Worm (Caenorhabditis elegans): ENCODE data around the gene aip-1.

Gene aip-1

DNA sequence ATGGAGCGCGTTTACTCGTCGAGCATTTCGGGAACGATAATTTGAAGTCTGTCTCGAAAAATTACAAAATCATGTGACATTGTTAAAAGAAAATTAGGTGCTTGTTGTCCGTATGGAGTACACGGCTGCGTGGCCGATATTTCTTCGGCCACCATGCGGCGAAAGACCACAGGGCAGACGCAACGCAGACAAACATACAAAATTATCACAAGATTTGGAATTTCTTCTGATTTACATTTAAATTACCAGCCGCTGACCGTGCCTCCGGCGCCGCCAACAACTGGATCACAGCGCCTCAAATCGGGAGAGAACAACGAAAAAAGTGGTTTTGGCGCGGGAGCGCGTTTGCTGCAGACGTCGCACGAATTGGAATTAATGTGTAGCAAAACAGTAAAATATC is 43.0 kb downstream of the aip-1 start (continued):
- peak; percentile 85 for TF ChIP-seq tlf-1 (GFP tag; optimal IDR thresholded peaks at IDR 0.05)
- TF ChIP-seq cebp-1 (GFP tag; IDR thresholded peaks at IDR 0.05) = peak; percentile 87
- peak; percentile 87 for TF ChIP-seq cebp-1 (tag; optimal IDR thresholded peaks at IDR 0.05)
- peak; percentile 97 for TF ChIP-seq nfyb-1 (GFP tag; IDR thresholded peaks at IDR 0.05)
- peak; percentile 90 for TF ChIP-seq Y67H2A.10 (GFP tag; conservative IDR thresholded peaks at IDR 0.05)
- TF ChIP-seq hmg-20 (GFP tag; IDR thresholded peaks at IDR 0.05) = peak; percentile 91
- TF ChIP-seq D2030.7 (GFP tag; IDR thresholded peaks at IDR 0.05) = peak; percentile 60
- TF ChIP-seq lag-1 (GFP tag; IDR thresholded peaks at IDR 0.05) = peak; percentile 97
- TF ChIP-seq Y56A3A.18 (GFP tag; IDR thresholded peaks at IDR 0.05) = peak; percentile 93
- peak; percentile 95 for TF ChIP-seq attf-5 (GFP tag; optimal IDR thresholded peaks at IDR 0.05)
- peak; percentile 89 for TF ChIP-seq zim-3 (tag; optimal IDR thresholded peaks at IDR 0.05)
- peak; percentile 96 for TF ChIP-seq lin-40 (tag; optimal IDR thresholded peaks at IDR 0.05)
- peak; percentile 60 for TF ChIP-seq unc-130 (GFP tag; optimal IDR thresholded peaks at IDR 0.05)
- peak; percentile 82 for TF ChIP-seq attf-3 (GFP tag; conservative IDR thresholded peaks at IDR 0.05)
- TF ChIP-seq F39B2.1 (GFP tag; IDR thresholded peaks at IDR 0.05) = 0 out of 2 replicates have a peak, but pooled peaks have one; percentile 42
- peak; percentile 94 for TF ChIP-seq akir-1 (GFP tag; optimal IDR thresholded peaks at IDR 0.05)
- TF ChIP-seq ztf-25 (GFP tag; IDR thresholded peaks at IDR 0.05) = peak; percentile 77; the same call in 1 of the 2 replicates
- 0 out of 2 replicates have a peak, but pooled peaks have one; percentile 27 for TF ChIP-seq cebp-2 (GFP tag; IDR thresholded peaks at IDR 0.05)
- peak; percentile 97 for TF ChIP-seq Y53G8AR.9 (GFP tag; conservative IDR thresholded peaks at IDR 0.05)
- TF ChIP-seq F10E7.11 (tag; optimal IDR thresholded peaks at IDR 0.05) = peak; percentile 47
- TF ChIP-seq egrh-3 (GFP tag; IDR thresholded peaks at IDR 0.05) = peak; percentile 79; the same call in 1 of the 2 replicates
- peak; percentile 17 for TF ChIP-seq B0261.1 (tag; optimal IDR thresholded peaks at IDR 0.05)
- TF ChIP-seq F33H1.4 (GFP tag; IDR thresholded peaks at IDR 0.05) = peak; percentile 72
- peak; percentile 88 for TF ChIP-seq madf-10 (tag; optimal IDR thresholded peaks at IDR 0.05)

- TF ChIP-seq B0261.1 (tag; optimal IDR thresholded peaks at IDR 0.05) (no peak), K12H6.12 (tag; optimal IDR thresholded peaks at IDR 0.05) (no peak), hmg-20 (GFP tag; IDR thresholded peaks at IDR 0.05) (no peak), nfya-2 (GFP tag; IDR thresholded peaks at IDR 0.05) (no peak), ceh-91 (GFP tag; IDR thresholded peaks at IDR 0.05) (no peak), hrde-1 (tag; optimal IDR thresholded peaks at IDR 0.05; ENCODE audit: borderline replicate concordance) (no peak), let-607 (tag; optimal IDR thresholded peaks at IDR 0.05) (no peak), madf-3 (GFP tag; IDR thresholded peaks at IDR 0.05) (no peak), lag-1 (GFP tag; IDR thresholded peaks at IDR 0.05) (no peak), tbx-9 (tag; optimal IDR thresholded peaks at IDR 0.05; ENCODE audit: borderline replicate concordance) (no peak), bed-2 (GFP tag; IDR thresholded peaks at IDR 0.05) (no peak), ceh-100 (GFP tag; IDR thresholded peaks at IDR 0.05) (no peak), lin-26 (GFP tag; IDR thresholded peaks at IDR 0.05) (no peak), akir-1 (GFP tag; optimal IDR thresholded peaks at IDR 0.05) (no peak), repo-1 (tag; optimal IDR thresholded peaks at IDR 0.05) (no peak), hlh-26 (GFP tag; conservative IDR thresholded peaks at IDR 0.05) (no peak), ztf-22 (GFP tag; optimal IDR thresholded peaks at IDR 0.05) (no peak), snpc-1.3 (tag; optimal IDR thresholded peaks at IDR 0.05; ENCODE audit: insufficient read depth) (no peak), ccch-3 (GFP tag; optimal IDR thresholded peaks at IDR 0.05) (no peak)
Measured at ce11 chrV:14057540-14057939, 45.4 kb downstream of the aip-1 start, which contains the start of gene F58D12.3. TSS of gene F58D12.3 (plus strand) at chrV:14057840.
